Worm (Caenorhabditis elegans) whole organism, mixed stage, embryonic: ENCODE data around the gene F53E10.6.

Experiments used
- M03D4.4 ChIP-seq: sonication (generic microtip); optimal IDR thresholded peaks from 2 replicates; lab custom pipeline; 2017; ENCODE audit warnings: mild to moderate bottlenecking, missing genetic modification characterization, missing compliant biosample characterization
- bed-3 ChIP-seq: fragments of 200-800 bp; sonication (Bioruptor generic); optimal IDR thresholded peaks from 3 replicates; lab custom pipeline; 2018; ENCODE audit warnings: mild to moderate bottlenecking, missing genetic modification characterization, moderate library complexity, missing compliant biosample characterization
- blmp-1 ChIP-seq: fragments of 150-350 bp; optimal IDR thresholded peaks from 2 replicates; lab custom pipeline; 2014; ENCODE audit warnings: missing biosample characterization, missing genetic modification characterization
- ceh-39 ChIP-seq: fragments of 150-350 bp; optimal IDR thresholded peaks from 2 replicates; lab custom pipeline; 2014; ENCODE audit warnings: missing biosample characterization, missing genetic modification characterization
- ceh-43 ChIP-seq: fragments of 200-800 bp; sonication (Bioruptor generic); optimal IDR thresholded peaks from 2 replicates; lab custom pipeline; 2018; ENCODE audit warnings: mild to moderate bottlenecking, missing genetic modification characterization, moderate library complexity, missing compliant biosample characterization
- ceh-83 ChIP-seq: fragments of 200-800 bp; sonication (Bioruptor generic); optimal IDR thresholded peaks from 2 replicates; lab custom pipeline; 2018; ENCODE audit warnings: mild to moderate bottlenecking, missing genetic modification characterization, missing compliant biosample characterization
- ces-1 ChIP-seq: fragments of 150-350 bp; optimal IDR thresholded peaks from 2 replicates; lab custom pipeline; 2014; ENCODE audit warnings: missing biosample characterization, missing genetic modification reagents, missing genetic modification characterization
- cnd-1 ChIP-seq: fragments of 200-800 bp; sonication (Bioruptor generic); optimal IDR thresholded peaks from 2 replicates; lab custom pipeline; 2018; ENCODE audit warnings: mild to moderate bottlenecking, missing genetic modification characterization, missing compliant biosample characterization
- drap-1 ChIP-seq: fragments of 200-800 bp; sonication (Bioruptor generic); optimal IDR thresholded peaks from 3 replicates; lab custom pipeline; 2018; ENCODE audit warnings: mild to moderate bottlenecking, missing genetic modification characterization, missing compliant biosample characterization
- elt-1 ChIP-seq: sonication (generic microtip); optimal IDR thresholded peaks from 2 replicates; lab custom pipeline; 2017; ENCODE audit warnings: missing genetic modification characterization, mild to moderate bottlenecking, missing compliant biosample characterization, antibody characterized with exemption, moderate library complexity, borderline replicate concordance; ENCODE audit not compliant: insufficient read depth
- elt-3 ChIP-seq: fragments of 150-350 bp; optimal IDR thresholded peaks from 2 replicates; lab custom pipeline; 2014; ENCODE audit warnings: missing biosample characterization, missing genetic modification characterization
- flh-1 ChIP-seq: fragments of 200-800 bp; sonication (Bioruptor generic); optimal IDR thresholded peaks from 2 replicates; lab custom pipeline; 2018; ENCODE audit warnings: mild to moderate bottlenecking, missing genetic modification characterization, moderate library complexity, missing compliant biosample characterization
- ham-2 ChIP-seq: fragments of 200-800 bp; sonication (Bioruptor generic); optimal IDR thresholded peaks from 2 replicates; lab custom pipeline; 2018; ENCODE audit warnings: mild to moderate bottlenecking, missing genetic modification characterization, missing compliant biosample characterization
- hlh-1 ChIP-seq: fragments of 150-350 bp; optimal IDR thresholded peaks from 2 replicates; lab custom pipeline; 2014; ENCODE audit warnings: missing biosample characterization, missing genetic modification reagents, missing genetic modification characterization
- lin-13 ChIP-seq: fragments of 150-350 bp; optimal IDR thresholded peaks from 2 replicates; lab custom pipeline; 2014; ENCODE audit warnings: missing biosample characterization, missing genetic modification characterization
- lin-32 ChIP-seq: fragments of 200-800 bp; sonication (Bioruptor generic); optimal IDR thresholded peaks from 2 replicates; lab custom pipeline; 2018; ENCODE audit warnings: mild to moderate bottlenecking, missing genetic modification characterization, missing compliant biosample characterization
- lsy-2 ChIP-seq: fragments of 150-350 bp; optimal IDR thresholded peaks from 2 replicates; lab custom pipeline; 2014; ENCODE audit warnings: missing biosample characterization, missing genetic modification characterization
- mep-1 ChIP-seq: fragments of 150-350 bp; optimal IDR thresholded peaks from 2 replicates; lab custom pipeline; 2017; ENCODE audit warnings: missing biosample characterization, missing genetic modification reagents, missing genetic modification characterization, inconsistent platforms
- mls-2 ChIP-seq: sonication (generic microtip); optimal IDR thresholded peaks from 2 replicates; lab custom pipeline; 2016; ENCODE audit warnings: mild to moderate bottlenecking, missing genetic modification characterization, moderate library complexity, missing compliant biosample characterization
- nhr-12 ChIP-seq: fragments of 150-350 bp; optimal IDR thresholded peaks from 2 replicates; lab custom pipeline; 2014; ENCODE audit warnings: missing biosample characterization, missing genetic modification characterization
- nhr-2 ChIP-seq: fragments of 150-350 bp; optimal IDR thresholded peaks from 2 replicates; lab custom pipeline; 2014; ENCODE audit warnings: missing biosample characterization, missing genetic modification characterization
- nhr-237 ChIP-seq: fragments of 150-350 bp; optimal IDR thresholded peaks from 2 replicates; lab custom pipeline; 2014; ENCODE audit warnings: missing biosample characterization, missing genetic modification characterization
- nhr-76 ChIP-seq: sonication (generic microtip); optimal IDR thresholded peaks from 2 replicates; lab custom pipeline; 2017; ENCODE audit warnings: missing biosample characterization, missing genetic modification characterization
- pha-4 ChIP-seq: fragments of 150-350 bp; optimal IDR thresholded peaks from 2 replicates; lab custom pipeline; 2018; ENCODE audit warnings: missing biosample characterization, missing genetic modification reagents, missing genetic modification characterization
- sem-2 ChIP-seq: fragments of 200-800 bp; sonication (Bioruptor generic); optimal IDR thresholded peaks from 2 replicates; lab custom pipeline; 2018; ENCODE audit warnings: mild to moderate bottlenecking, missing genetic modification characterization, missing compliant biosample characterization
- snpc-4 ChIP-seq: fragments of 150-350 bp; optimal IDR thresholded peaks from 2 replicates; lab custom pipeline; 2014; ENCODE audit warnings: missing biosample characterization, missing genetic modification characterization
- unc-120 ChIP-seq: sonication (generic microtip); optimal IDR thresholded peaks from 2 replicates; lab custom pipeline; 2017; ENCODE audit warnings: missing genetic modification characterization, missing compliant biosample characterization; ENCODE audit not compliant: poor library complexity, severe bottlenecking
- unc-39 ChIP-seq: fragments of 150-350 bp; optimal IDR thresholded peaks from 2 replicates; lab custom pipeline; 2014; ENCODE audit warnings: missing biosample characterization, missing genetic modification characterization
- zip-8 ChIP-seq: fragments of 150-350 bp; optimal IDR thresholded peaks from 2 replicates; lab custom pipeline; 2014; ENCODE audit warnings: missing biosample characterization, missing genetic modification characterization
- ztf-11 ChIP-seq: fragments of 150-350 bp; optimal IDR thresholded peaks from 2 replicates; lab custom pipeline; 2014; ENCODE audit warnings: missing biosample characterization, missing genetic modification characterization

The F53E10.6 gene

DNA sequence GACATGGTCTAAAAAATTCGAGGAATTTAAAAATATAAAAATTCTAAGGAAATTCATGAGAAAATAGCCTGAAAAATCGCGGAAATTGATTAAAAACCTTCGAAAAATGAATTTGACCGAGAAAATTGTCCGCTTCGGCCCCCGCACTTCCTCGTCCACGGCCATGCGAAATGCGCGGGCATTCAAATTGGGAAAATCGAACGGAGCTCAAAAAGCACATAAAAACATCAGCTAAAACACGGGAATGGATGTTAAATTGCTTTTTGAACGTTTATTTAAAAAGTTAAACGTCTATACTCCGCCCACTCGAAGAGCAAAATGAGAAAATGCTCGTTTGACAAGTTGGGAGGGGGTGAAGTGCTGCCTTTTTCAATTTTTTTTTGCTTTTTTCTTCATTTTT, at the start of gene F53E10.6:
Gene F53E10.6 (minus strand): TSS at position 8 of the 400 bp plus-strand sequence.
- TF ChIP-seq drap-1 (GFP tag; lab: Kevin White, UChicago) = no peak
- peak; percentile 6 for TF ChIP-seq ces-1 (GFP tag; lab: Kevin White, UChicago)
- TF ChIP-seq mep-1 (tag; lab: Kevin White, UChicago) = no peak
- TF ChIP-seq zip-8 (tag; lab: Kevin White, UChicago) = no peak
- TF ChIP-seq, all 35 proteins: peak for 1

DNA sequence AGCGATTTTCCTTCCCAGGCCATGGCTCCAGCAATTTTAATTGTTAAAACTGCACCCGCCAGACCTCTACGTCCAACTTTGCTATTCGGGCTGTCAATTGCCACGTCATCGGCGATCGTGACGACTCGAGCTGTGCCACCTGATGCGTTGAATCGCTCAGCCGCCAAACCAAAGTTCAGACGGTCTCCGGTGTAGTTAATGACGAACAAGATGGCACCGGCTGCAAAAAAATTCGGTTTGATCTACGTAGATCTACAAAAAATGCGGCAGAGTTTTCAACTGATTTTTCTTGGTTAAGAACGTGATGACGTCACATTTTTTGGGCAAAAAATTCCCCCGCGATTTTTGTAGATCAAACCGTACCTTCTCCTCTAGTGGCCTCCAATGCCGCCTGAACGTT, 48.1 kb upstream of the F53E10.6 start:
- no peak for TF ChIP-seq lin-32 (GFP tag; lab: Kevin White, UChicago)
- no peak for TF ChIP-seq lsy-2
- no peak for TF ChIP-seq pha-4 (tag; lab: Kevin White, UChicago)
- peak; percentile 17 for TF ChIP-seq zip-8 (tag; lab: Kevin White, UChicago)
- TF ChIP-seq flh-1 = no peak

DNA sequence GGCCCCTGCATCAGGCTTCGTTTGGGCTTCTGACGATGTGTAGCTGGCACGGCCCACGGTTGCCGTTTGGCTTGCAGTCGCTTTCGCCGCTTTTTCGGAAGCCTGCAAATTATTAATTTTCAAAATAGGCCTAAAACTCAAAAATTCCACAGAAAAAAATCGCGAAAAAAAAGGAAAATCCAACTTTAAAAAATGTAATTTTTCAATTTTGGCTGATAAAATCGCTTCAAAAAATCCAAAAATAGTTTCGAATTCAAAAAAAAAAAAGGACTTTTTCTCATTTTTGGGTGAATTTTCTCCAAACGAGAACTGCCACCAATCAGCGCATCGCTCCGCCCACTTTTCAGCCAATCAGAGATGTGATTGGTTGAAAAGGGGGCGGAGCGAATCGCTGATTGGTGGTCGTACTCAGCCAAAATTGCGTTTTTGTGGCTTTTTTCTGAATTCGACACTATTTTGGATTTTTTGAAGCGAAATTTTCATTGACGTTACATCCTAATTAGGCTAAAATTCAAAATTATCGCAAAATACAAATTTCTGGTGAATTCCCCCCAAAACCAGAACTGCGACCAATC, 44.4 kb upstream of the F53E10.6 start:
- TF ChIP-seq elt-3 (tag; lab: Kevin White, UChicago) (no peak), sem-2 (no peak), ces-1 (GFP tag; lab: Kevin White, UChicago) (no peak), nhr-237 (tag; lab: Kevin White, UChicago) (no peak), ceh-39 (no peak), lin-32 (GFP tag; lab: Kevin White, UChicago) (no peak), ceh-43 (GFP tag; lab: Kevin White, UChicago) (no peak), nhr-2 (tag; lab: Kevin White, UChicago) (no peak), cnd-1 (tag; lab: Kevin White, UChicago) (no peak), drap-1 (GFP tag; lab: Kevin White, UChicago) (no peak), M03D4.4 (tag; lab: Kevin White, UChicago) (no peak)
- TF ChIP-seq, all 35 proteins: peak for 0

DNA sequence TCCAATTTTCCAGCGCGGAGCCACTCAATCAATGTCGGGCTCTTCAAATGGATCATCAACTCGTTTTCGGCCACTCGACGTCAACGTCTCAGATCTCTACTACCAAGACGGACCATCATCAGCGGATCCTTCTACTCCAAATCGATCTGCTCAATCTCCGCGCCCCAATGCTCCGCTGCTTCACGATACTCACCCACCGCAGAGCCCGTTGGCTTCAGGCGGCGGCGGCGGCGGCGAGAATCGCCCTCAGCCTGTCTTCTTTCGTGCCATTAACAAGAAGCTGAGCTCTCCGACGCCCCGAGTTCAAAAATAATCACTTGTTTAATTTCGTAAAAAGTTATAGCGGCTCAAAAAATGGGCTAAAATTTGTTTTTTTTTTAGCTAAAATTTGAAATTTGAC, 43.2 kb upstream of the F53E10.6 start:
- TF ChIP-seq bed-3 (GFP tag; lab: Kevin White, UChicago) (no peak), ztf-11 (tag; lab: Kevin White, UChicago) (no peak), ceh-43 (GFP tag; lab: Kevin White, UChicago) (no peak), unc-120 (no peak), elt-1 (tag; lab: Kevin White, UChicago) (no peak), unc-39 (tag; lab: Kevin White, UChicago) (no peak), blmp-1 (no peak)

DNA sequence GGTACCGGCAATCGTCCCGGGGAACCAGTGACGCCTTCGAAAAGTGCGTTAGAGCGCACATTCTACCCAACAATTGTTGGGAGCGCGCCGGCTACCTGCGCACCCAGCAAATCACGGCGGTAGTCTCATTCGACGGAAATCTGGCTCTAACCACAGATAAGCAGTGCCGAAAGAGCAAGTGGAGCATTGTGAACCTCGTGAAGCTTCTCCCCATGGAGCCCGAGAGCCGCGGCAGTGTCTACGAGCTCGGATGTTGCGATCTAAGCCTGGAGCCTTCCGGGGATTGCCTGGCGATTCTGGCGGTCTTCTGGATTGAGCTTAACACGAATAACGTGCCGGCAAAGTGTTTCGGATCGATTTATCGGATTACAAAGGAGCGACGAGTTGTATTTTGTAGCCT, 36.6 kb upstream of the F53E10.6 start:
- TF ChIP-seq nhr-12 (tag; lab: Kevin White, UChicago) (no peak), nhr-76 (tag; lab: Kevin White, UChicago) (no peak), cnd-1 (tag; lab: Kevin White, UChicago) (no peak), ztf-11 (tag; lab: Kevin White, UChicago) (no peak), snpc-4 (tag; lab: Kevin White, UChicago) (no peak), M03D4.4 (tag; lab: Kevin White, UChicago) (no peak)

DNA sequence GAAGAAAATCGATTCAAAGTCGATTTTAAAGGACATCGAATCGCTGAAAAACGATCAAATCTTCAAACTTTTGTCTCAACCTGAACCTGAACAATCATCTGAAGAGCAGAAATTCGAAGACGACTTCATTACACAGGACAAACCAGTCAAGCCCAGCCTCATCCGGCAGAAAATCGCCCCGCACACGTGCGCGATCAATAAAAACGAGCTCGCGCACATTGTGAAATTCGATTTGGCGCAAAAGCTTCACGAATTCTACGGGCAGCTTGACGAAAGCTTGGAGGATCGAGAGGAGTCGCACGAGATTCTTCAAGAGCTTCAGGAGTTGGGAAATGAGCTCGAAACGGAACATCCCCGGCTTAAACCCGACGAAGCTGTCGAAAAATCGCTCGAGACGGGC, 36.2 kb upstream of the F53E10.6 start, which contains the start of gene W02H5.2:
Gene W02H5.2 (plus strand): TSS at position 301 of the 400 bp plus-strand sequence.
- TF ChIP-seq flh-1 (no peak), bed-3 (GFP tag; lab: Kevin White, UChicago) (no peak), ham-2 (GFP tag; lab: Kevin White, UChicago) (no peak), pha-4 (tag; lab: Kevin White, UChicago) (no peak), hlh-1 (tag; lab: Kevin White, UChicago) (no peak), mls-2 (no peak), ceh-43 (GFP tag; lab: Kevin White, UChicago) (no peak), elt-3 (tag; lab: Kevin White, UChicago) (no peak), nhr-2 (tag; lab: Kevin White, UChicago) (no peak), snpc-4 (tag; lab: Kevin White, UChicago) (no peak), lin-13 (tag; lab: Kevin White, UChicago) (no peak), ceh-83 (no peak), blmp-1 (no peak), ceh-39 (no peak), nhr-237 (tag; lab: Kevin White, UChicago) (no peak), elt-1 (tag; lab: Kevin White, UChicago) (no peak), ztf-11 (tag; lab: Kevin White, UChicago) (no peak)
